Fruit fly (Drosophila melanogaster) whole organism, wandering third instar larva: Measurements from ENCODE around the gene CG6310.

Experiments used
- CrebA ChIP-seq: fragments of 200-800 bp; sonication (Bioruptor generic); optimal IDR thresholded peaks from 2 replicates; lab custom pipeline; 2016; ENCODE audit warnings: missing biosample characterization, mild to moderate bottlenecking, missing genetic modification characterization, borderline replicate concordance
- Dfd ChIP-seq: fragments of >200 bp; optimal IDR thresholded peaks from 2 replicates; lab custom pipeline; 2017; ENCODE audit warnings: missing biosample characterization, missing genetic modification characterization
- dl ChIP-seq, 2 experiments: fragments of 175-275, 200-275 bp in 1 of 2; fragments of 200-275 bp in 1 of 2; sonication (Bioruptor generic); optimal IDR thresholded peaks; lab custom pipeline; 2018; ENCODE audit warnings: mild to moderate bottlenecking in 2 of 2, missing biosample characterization in 2 of 2, missing genetic modification characterization in 2 of 2, moderate library complexity in 2 of 2; ENCODE audit not compliant: partially characterized antibody in 2 of 2, insufficient read depth in 1 of 2
- ey ChIP-seq: fragments of 200-800 bp; sonication (Bioruptor generic); optimal IDR thresholded peaks from 2 replicates; lab custom pipeline; 2016; ENCODE audit warnings: missing biosample characterization, missing genetic modification characterization
- pan ChIP-seq: fragments of >200 bp; optimal IDR thresholded peaks from 2 replicates; lab custom pipeline; 2017
- rgr ChIP-seq: fragments of 200-800 bp; sonication (Bioruptor generic); optimal IDR thresholded peaks from 3 replicates; lab custom pipeline; 2016; ENCODE audit warnings: missing biosample characterization, mild to moderate bottlenecking, missing genetic modification characterization
- woc ChIP-seq: sonication (Bioruptor generic); optimal IDR thresholded peaks from 2 replicates; lab custom pipeline; 2016; ENCODE audit warnings: missing biosample characterization, mild to moderate bottlenecking, missing genetic modification characterization

DNA sequence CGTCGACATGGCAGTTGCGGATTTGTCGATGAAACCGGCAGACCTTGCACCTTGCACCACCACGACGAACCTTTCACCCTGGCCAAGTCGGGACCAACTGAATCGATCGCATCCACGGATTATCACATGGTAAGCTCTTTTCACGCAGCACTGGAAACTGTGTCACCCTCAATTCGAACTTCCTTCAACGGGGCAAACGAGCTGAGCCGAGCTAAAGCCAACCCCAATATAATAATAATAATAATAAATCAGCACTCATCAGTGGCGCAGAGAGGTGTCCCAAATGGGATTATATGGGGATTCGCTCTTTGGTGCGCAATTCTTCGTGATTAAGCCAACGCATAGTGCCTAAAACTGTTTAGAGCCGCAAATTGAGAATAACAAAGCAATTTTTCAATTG lies 18.4 kb downstream of the CG6310 start, which contains the start of gene CG43693:
- TF ChIP-seq woc (GFP tag; lab: Kevin White, UChicago) (no peak), ey (GFP tag; lab: Kevin White, UChicago) (no peak), pan (lab: Kevin White, UChicago) (no peak), rgr (no peak), dl (GFP tag; optimal IDR thresholded peaks at IDR 0.05; lab: Kevin White, UChicago; ENCODE audit: insufficient read depth in 1 of 2, partially characterized antibody in 2 of 2) (no peak), CrebA (GFP tag; lab: Kevin White, UChicago) (no peak), Dfd (GFP tag; lab: Kevin White, UChicago) (no peak)
